Worm (Caenorhabditis elegans): Measurements from ENCODE around the gene tra-2.
A peak's percentile ranks its signal among the peaks of the same experiment; 100 is the strongest.

The tra-2 gene

ce11 chrII:6965573-6965972 is at the start of gene tra-2:
Gene tra-2 (minus strand): TSS chrII:6965673.
- no peak for TF ChIP-seq ztf-29 (GFP tag; IDR thresholded peaks at IDR 0.05)
- no peak for TF ChIP-seq ztf-23 (GFP tag; IDR thresholded peaks at IDR 0.05)
- TF ChIP-seq ref-1 (GFP tag; conservative IDR thresholded peaks at IDR 0.05) = no peak
- TF ChIP-seq med-1 (GFP tag; optimal IDR thresholded peaks at IDR 0.05; ENCODE audit: insufficient read depth) = no peak
- TF ChIP-seq flt-1 (GFP tag; IDR thresholded peaks at IDR 0.05) = no peak
- no peak for TF ChIP-seq T22C8.4 (GFP tag; IDR thresholded peaks at IDR 0.05)
- no peak for TF ChIP-seq klf-2 (GFP tag; conservative IDR thresholded peaks at IDR 0.05)
- no peak for TF ChIP-seq tab-1 (GFP tag; IDR thresholded peaks at IDR 0.05)
- no peak for TF ChIP-seq cog-1 (tag; optimal IDR thresholded peaks at IDR 0.05)

ce11 chrII:7012592-7012991 is 47.1 kb upstream of the tra-2 start, which contains the start of gene sqv-7:
Gene sqv-7 (minus strand): TSS chrII:7012692.
- TF ChIP-seq ztf-23 (GFP tag; IDR thresholded peaks at IDR 0.05) (no peak), ztf-29 (GFP tag; IDR thresholded peaks at IDR 0.05) (no peak), cog-1 (tag; optimal IDR thresholded peaks at IDR 0.05) (no peak), tab-1 (GFP tag; IDR thresholded peaks at IDR 0.05) (no peak), med-1 (GFP tag; optimal IDR thresholded peaks at IDR 0.05; ENCODE audit: insufficient read depth) (no peak), T22C8.4 (GFP tag; IDR thresholded peaks at IDR 0.05) (no peak), ref-1 (GFP tag; conservative IDR thresholded peaks at IDR 0.05) (no peak), klf-2 (GFP tag; conservative IDR thresholded peaks at IDR 0.05) (no peak), flt-1 (GFP tag; IDR thresholded peaks at IDR 0.05) (no peak)

ce11 chrII:7002956-7003357 is 37.5 kb upstream of the tra-2 start:
- TF ChIP-seq ztf-23 (GFP tag; IDR thresholded peaks at IDR 0.05) (peak; percentile 71; the same call in 1 of the 2 replicates), flt-1 (GFP tag; IDR thresholded peaks at IDR 0.05) (peak; percentile 71; the same call in 1 of the 2 replicates), klf-2 (GFP tag; conservative IDR thresholded peaks at IDR 0.05) (peak; percentile 58; the same call in 1 of the 2 replicates), cog-1 (tag; optimal IDR thresholded peaks at IDR 0.05) (no peak)

- TF ChIP-seq ref-1 (GFP tag; conservative IDR thresholded peaks at IDR 0.05) (peak; percentile 92), klf-2 (GFP tag; conservative IDR thresholded peaks at IDR 0.05) (peak; percentile 85), T22C8.4 (GFP tag; IDR thresholded peaks at IDR 0.05) (peak; percentile 88), med-1 (GFP tag; optimal IDR thresholded peaks at IDR 0.05; ENCODE audit: insufficient read depth) (peak; percentile 7), ztf-23 (GFP tag; IDR thresholded peaks at IDR 0.05) (peak; percentile 89), tab-1 (GFP tag; IDR thresholded peaks at IDR 0.05) (peak; percentile 95), cog-1 (tag; optimal IDR thresholded peaks at IDR 0.05) (peak; percentile 38), flt-1 (GFP tag; IDR thresholded peaks at IDR 0.05) (peak; percentile 98), ztf-29 (GFP tag; IDR thresholded peaks at IDR 0.05) (peak; percentile 93)
Measured at ce11 chrII:7001405-7001804, 35.9 kb upstream of the tra-2 start.

- TF ChIP-seq cog-1 (tag; optimal IDR thresholded peaks at IDR 0.05) (no peak), tab-1 (GFP tag; IDR thresholded peaks at IDR 0.05) (no peak), ref-1 (GFP tag; conservative IDR thresholded peaks at IDR 0.05) (no peak), ztf-29 (GFP tag; IDR thresholded peaks at IDR 0.05) (no peak), T22C8.4 (GFP tag; IDR thresholded peaks at IDR 0.05) (no peak), ztf-23 (GFP tag; IDR thresholded peaks at IDR 0.05) (no peak), klf-2 (GFP tag; conservative IDR thresholded peaks at IDR 0.05) (no peak), flt-1 (GFP tag; IDR thresholded peaks at IDR 0.05) (no peak), med-1 (GFP tag; optimal IDR thresholded peaks at IDR 0.05; ENCODE audit: insufficient read depth) (no peak)
Measured at ce11 chrII:6995583-6995982, 30.1 kb upstream of the tra-2 start.

- no peak for TF ChIP-seq ztf-23 (GFP tag; IDR thresholded peaks at IDR 0.05)
- TF ChIP-seq ref-1 (GFP tag; conservative IDR thresholded peaks at IDR 0.05) = no peak
- no peak for TF ChIP-seq flt-1 (GFP tag; IDR thresholded peaks at IDR 0.05)
- TF ChIP-seq klf-2 (GFP tag; conservative IDR thresholded peaks at IDR 0.05) = no peak
Measured at ce11 chrII:6994677-6995076, 29.2 kb upstream of the tra-2 start, which contains the start of gene unc-104. Gene unc-104 (plus strand): TSS chrII:6994987.

ce11 chrII:6992949-6993348 is 27.5 kb upstream of the tra-2 start:
- TF ChIP-seq med-1 (GFP tag; optimal IDR thresholded peaks at IDR 0.05; ENCODE audit: insufficient read depth) (no peak), tab-1 (GFP tag; IDR thresholded peaks at IDR 0.05) (no peak), ztf-23 (GFP tag; IDR thresholded peaks at IDR 0.05) (no peak), ztf-29 (GFP tag; IDR thresholded peaks at IDR 0.05) (no peak), cog-1 (tag; optimal IDR thresholded peaks at IDR 0.05) (no peak), flt-1 (GFP tag; IDR thresholded peaks at IDR 0.05) (no peak), ref-1 (GFP tag; conservative IDR thresholded peaks at IDR 0.05) (no peak), T22C8.4 (GFP tag; IDR thresholded peaks at IDR 0.05) (no peak), klf-2 (GFP tag; conservative IDR thresholded peaks at IDR 0.05) (no peak)

- TF ChIP-seq med-1 (GFP tag; optimal IDR thresholded peaks at IDR 0.05; ENCODE audit: insufficient read depth) (no peak), ztf-29 (GFP tag; IDR thresholded peaks at IDR 0.05) (no peak), ref-1 (GFP tag; conservative IDR thresholded peaks at IDR 0.05) (no peak), cog-1 (tag; optimal IDR thresholded peaks at IDR 0.05) (no peak), ztf-23 (GFP tag; IDR thresholded peaks at IDR 0.05) (no peak), tab-1 (GFP tag; IDR thresholded peaks at IDR 0.05) (no peak), T22C8.4 (GFP tag; IDR thresholded peaks at IDR 0.05) (no peak), flt-1 (GFP tag; IDR thresholded peaks at IDR 0.05) (no peak)
Measured at ce11 chrII:6989830-6990287, 24.4 kb upstream of the tra-2 start, which contains the start of gene C15F1.1. Gene C15F1.1 (plus strand): TSS chrII:6989880.

ce11 chrII:6982949-6983348 is 17.5 kb upstream of the tra-2 start:
- TF ChIP-seq flt-1 (GFP tag; IDR thresholded peaks at IDR 0.05) (peak; percentile 64; the same call in 1 of the 2 replicates), tab-1 (GFP tag; IDR thresholded peaks at IDR 0.05) (peak; percentile 78; the same call in 1 of the 2 replicates), ztf-23 (GFP tag; IDR thresholded peaks at IDR 0.05) (peak; percentile 62; the same call in 1 of the 2 replicates)

- no peak for TF ChIP-seq klf-2 (GFP tag; conservative IDR thresholded peaks at IDR 0.05)
- no peak for TF ChIP-seq T22C8.4 (GFP tag; IDR thresholded peaks at IDR 0.05)
- no peak for TF ChIP-seq ztf-29 (GFP tag; IDR thresholded peaks at IDR 0.05)
- no peak for TF ChIP-seq ztf-23 (GFP tag; IDR thresholded peaks at IDR 0.05)
- TF ChIP-seq flt-1 (GFP tag; IDR thresholded peaks at IDR 0.05) = no peak
- TF ChIP-seq ref-1 (GFP tag; conservative IDR thresholded peaks at IDR 0.05) = no peak
- TF ChIP-seq tab-1 (GFP tag; IDR thresholded peaks at IDR 0.05) = no peak
- no peak for TF ChIP-seq cog-1 (tag; optimal IDR thresholded peaks at IDR 0.05)
- no peak for TF ChIP-seq med-1 (GFP tag; optimal IDR thresholded peaks at IDR 0.05; ENCODE audit: insufficient read depth)
Measured at ce11 chrII:6979646-6980045, 14.2 kb upstream of the tra-2 start, which contains the start of gene C15F1.2. Gene C15F1.2 (plus strand): TSS chrII:6979953.
